Fruit fly (Drosophila melanogaster): ENCODE data around the gene SP1173.

- TF ChIP-seq CG7368 (GFP tag; optimal IDR thresholded peaks at IDR 0.05): no peak
- no peak for TF ChIP-seq pdm3 (GFP tag; optimal IDR thresholded peaks at IDR 0.05)
Measured at dm6 chr3L:6724511-6724910, 21.2 kb upstream of the SP1173 start.

All from whole organism, prepupa.